Worm (Caenorhabditis elegans) whole organism, L4 larva: ENCODE results near the gene rpap-3.
A peak's percentile ranks its signal among the peaks of the same experiment; 100 is the strongest.

Experiments used
- F10B5.3 ChIP-seq: sonication (generic microtip); optimal IDR thresholded peaks from 2 replicates; lab custom pipeline; 2016; ENCODE audit warnings: mild to moderate bottlenecking, missing genetic modification characterization, missing compliant biosample characterization
- F37D6.2 ChIP-seq: sonication (generic microtip); optimal IDR thresholded peaks from 2 replicates; lab custom pipeline; 2016; ENCODE audit warnings: mild to moderate bottlenecking, missing genetic modification characterization, missing compliant biosample characterization
- F49E8.2 ChIP-seq: sonication (generic microtip); optimal IDR thresholded peaks from 2 replicates; lab custom pipeline; 2016; ENCODE audit warnings: missing compliant biosample characterization, mild to moderate bottlenecking, missing genetic modification characterization, borderline replicate concordance
- R02D3.7 ChIP-seq: fragments of 150-350 bp; sonication (generic microtip); optimal IDR thresholded peaks from 3 replicates; lab custom pipeline; 2014; ENCODE audit warnings: missing biosample characterization, missing genetic modification characterization
- Y75B8A.6 ChIP-seq: fragments of 200-800 bp; sonication (Bioruptor generic); IDR thresholded peaks from 2 replicates; pipeline ENCODE4 v1.3.6; 2022; ENCODE audit warnings: missing genetic modification reagents, missing genetic modification characterization, missing compliant biosample characterization
- ZK546.5 ChIP-seq, 2 experiments: sonication (generic microtip); optimal IDR thresholded peaks; 2 replicates each; lab custom pipeline; 2017; ENCODE audit warnings: missing biosample characterization in 2 of 2, missing genetic modification characterization in 2 of 2
- aha-1 ChIP-seq: fragments of 150-350 bp; peaks from one replicate; lab custom pipeline; 2014; ENCODE audit warnings: missing biosample characterization, missing genetic modification characterization
- ama-1 ChIP-seq: fragments of 150-350 bp; optimal IDR thresholded peaks from 2 replicates; lab custom pipeline; 2014; ENCODE audit warnings: inconsistent platforms, mixed read lengths
- ceh-82 ChIP-seq: sonication (generic microtip); optimal IDR thresholded peaks from 2 replicates; lab custom pipeline; 2017; ENCODE audit warnings: missing biosample characterization, missing genetic modification characterization
- cey-2 ChIP-seq: sonication (generic microtip); optimal IDR thresholded peaks from 3 replicates; lab custom pipeline; 2017; ENCODE audit warnings: missing genetic modification characterization, mild to moderate bottlenecking, missing compliant biosample characterization, antibody characterized with exemption, borderline replicate concordance; ENCODE audit not compliant: insufficient read depth
- daf-16 ChIP-seq, 3 experiments: sonication (generic microtip); optimal IDR thresholded peaks; 2 replicates each; lab custom pipeline; 2016 to 2017; ENCODE audit warnings: missing genetic modification characterization in 3 of 3, missing genetic modification reagents in 3 of 3, mild to moderate bottlenecking in 2 of 3, missing compliant biosample characterization in 2 of 3, missing biosample characterization in 1 of 3, moderate library complexity in 1 of 3
- daf-19 ChIP-seq: fragments of 200-800 bp; sonication (Bioruptor generic); conservative IDR thresholded peaks from 2 replicates; pipeline ENCODE4 v1.3.6; 2022; ENCODE audit warnings: missing genetic modification characterization, missing compliant biosample characterization
- daf-8 ChIP-seq: fragments of 200-800 bp; sonication (Bioruptor generic); IDR thresholded peaks from 2 replicates; pipeline ENCODE4 v1.3.6; 2022; ENCODE audit warnings: missing genetic modification characterization, missing compliant biosample characterization
- dmd-8 ChIP-seq: fragments of 200-800 bp; sonication (Bioruptor generic); IDR thresholded peaks from 2 replicates; pipeline ENCODE4 v1.3.6; 2022; ENCODE audit warnings: missing genetic modification characterization, missing compliant biosample characterization
- dpl-1 ChIP-seq: fragments of 150-350 bp; optimal IDR thresholded peaks from 2 replicates; lab custom pipeline; 2014; ENCODE audit warnings: missing biosample characterization, missing genetic modification reagents, missing genetic modification characterization
- duxl-1 ChIP-seq: sonication (generic microtip); optimal IDR thresholded peaks from 2 replicates; lab custom pipeline; 2016; ENCODE audit warnings: mild to moderate bottlenecking, missing genetic modification characterization, moderate library complexity, missing compliant biosample characterization; ENCODE audit not compliant: poor library complexity
- fos-1 ChIP-seq: fragments of 150-350 bp; optimal IDR thresholded peaks from 2 replicates; lab custom pipeline; 2014; ENCODE audit warnings: missing biosample characterization, missing genetic modification characterization
- hif-1 ChIP-seq, 2 experiments: sonication (generic microtip); optimal IDR thresholded peaks; 2 replicates each; lab custom pipeline; 2016 to 2017; ENCODE audit warnings: missing compliant biosample characterization in 2 of 2, missing genetic modification characterization in 2 of 2, missing genetic modification reagents in 2 of 2, missing genotype in 2 of 2, mild to moderate bottlenecking in 1 of 2
- hlh-11 ChIP-seq: fragments of 200-800 bp; sonication (Bioruptor generic); optimal IDR thresholded peaks from 2 replicates; lab custom pipeline; 2018; ENCODE audit warnings: mild to moderate bottlenecking, missing genetic modification characterization, missing compliant biosample characterization
- hmg-1.1 ChIP-seq: fragments of 200-800 bp; sonication (Bioruptor generic); IDR thresholded peaks from 2 replicates; pipeline ENCODE4 v1.3.6; 2022; ENCODE audit warnings: missing genetic modification reagents, missing genetic modification characterization, missing compliant biosample characterization
- jun-1 ChIP-seq: fragments of 150-350 bp; optimal IDR thresholded peaks from 2 replicates; lab custom pipeline; 2014; ENCODE audit warnings: missing biosample characterization, missing genetic modification reagents, missing genetic modification characterization
- lim-7 ChIP-seq: fragments of 200-800 bp; sonication (Bioruptor generic); IDR thresholded peaks from 2 replicates; pipeline ENCODE4 v1.3.6; 2022; ENCODE audit warnings: missing genetic modification characterization, missing compliant biosample characterization
- lin-15B ChIP-seq: fragments of 150-350 bp; sonication (generic microtip); optimal IDR thresholded peaks from 3 replicates; lab custom pipeline; 2014; ENCODE audit warnings: missing biosample characterization, missing genetic modification characterization
- lir-3 ChIP-seq: sonication (generic microtip); optimal IDR thresholded peaks from 2 replicates; lab custom pipeline; 2016; ENCODE audit warnings: mild to moderate bottlenecking, missing genetic modification characterization, missing compliant biosample characterization
- lsy-2 ChIP-seq, 2 experiments: fragments of 150-350 bp in 1 of 2; sonication (generic microtip) in 1 of 2; optimal IDR thresholded peaks; 2 replicates each; lab custom pipeline; 2014 to 2017; ENCODE audit warnings: missing biosample characterization in 2 of 2, missing genetic modification characterization in 2 of 2
- madf-9 ChIP-seq: fragments of 200-800 bp; sonication (Bioruptor generic); conservative IDR thresholded peaks from 2 replicates; pipeline ENCODE4 v1.3.6; 2022; ENCODE audit warnings: missing genetic modification reagents, missing genetic modification characterization, missing compliant biosample characterization
- mep-1 ChIP-seq: fragments of 150-350 bp; sonication (generic microtip); optimal IDR thresholded peaks from 3 replicates; lab custom pipeline; 2014; ENCODE audit warnings: missing biosample characterization, missing genetic modification characterization
- mxl-3 ChIP-seq: fragments of 200-800 bp; sonication (Bioruptor generic); optimal IDR thresholded peaks from 2 replicates; lab custom pipeline; 2018; ENCODE audit warnings: mild to moderate bottlenecking, missing genetic modification characterization, missing compliant biosample characterization
- nhr-11 ChIP-seq: fragments of 150-350 bp; optimal IDR thresholded peaks from 2 replicates; lab custom pipeline; 2014; ENCODE audit warnings: missing biosample characterization, missing genetic modification characterization
- nhr-111 ChIP-seq: fragments of 200-800 bp; sonication (Bioruptor generic); optimal IDR thresholded peaks from 2 replicates; lab custom pipeline; 2018; ENCODE audit warnings: mild to moderate bottlenecking, missing genetic modification characterization, missing compliant biosample characterization
- nhr-25 ChIP-seq: sonication (generic microtip); optimal IDR thresholded peaks from 2 replicates; lab custom pipeline; 2017; ENCODE audit warnings: missing genetic modification characterization, mild to moderate bottlenecking, missing compliant biosample characterization, antibody characterized with exemption, moderate library complexity, borderline replicate concordance; ENCODE audit not compliant: insufficient read depth
- nhr-28 ChIP-seq: fragments of 150-350 bp; optimal IDR thresholded peaks from 2 replicates; lab custom pipeline; 2014; ENCODE audit warnings: missing biosample characterization, missing genetic modification characterization
- nhr-48 ChIP-seq: sonication (generic microtip); optimal IDR thresholded peaks from 2 replicates; lab custom pipeline; 2016; ENCODE audit warnings: mild to moderate bottlenecking, missing genetic modification characterization, missing compliant biosample characterization
- nhr-6 ChIP-seq: fragments of 150-350 bp; optimal IDR thresholded peaks from 2 replicates; lab custom pipeline; 2014; ENCODE audit warnings: missing biosample characterization, missing genetic modification characterization
- nhr-76 ChIP-seq: fragments of 150-350 bp; optimal IDR thresholded peaks from 2 replicates; lab custom pipeline; 2014; ENCODE audit warnings: missing biosample characterization, missing genetic modification characterization
- pha-4 ChIP-seq, 2 experiments: fragments of 150-350 bp in 1 of 2; fragments of 200-800 bp in 1 of 2; sonication (Bioruptor generic) in 1 of 2; IDR thresholded peaks in 1 of 2; optimal IDR thresholded peaks in 1 of 2; 2 replicates each; pipeline versions ENCODE4 v1.3.6 to Lab custom; 2014 to 2022; ENCODE audit warnings: missing genetic modification characterization in 2 of 2, missing genetic modification reagents in 2 of 2, missing biosample characterization in 1 of 2, missing compliant biosample characterization in 1 of 2
- pqm-1 ChIP-seq: sonication (generic microtip); optimal IDR thresholded peaks from 2 replicates; lab custom pipeline; 2017; ENCODE audit warnings: missing biosample characterization, missing genetic modification characterization
- sdz-12 ChIP-seq: fragments of 200-800 bp; sonication (Bioruptor generic); optimal IDR thresholded peaks from 2 replicates; lab custom pipeline; 2018; ENCODE audit warnings: mild to moderate bottlenecking, missing genetic modification characterization, missing compliant biosample characterization
- snpc-1.2 ChIP-seq: fragments of 200-800 bp; sonication (Bioruptor generic); IDR thresholded peaks from 2 replicates; pipeline ENCODE4 v1.3.6; 2022; ENCODE audit warnings: missing genetic modification reagents, missing genetic modification characterization, missing compliant biosample characterization
- snpc-4 ChIP-seq: fragments of 150-350 bp; optimal IDR thresholded peaks from 2 replicates; lab custom pipeline; 2014; ENCODE audit warnings: missing biosample characterization, missing genetic modification characterization
- spr-3 ChIP-seq: fragments of 200-800 bp; sonication (Bioruptor generic); optimal IDR thresholded peaks from 2 replicates; lab custom pipeline; 2018; ENCODE audit warnings: mild to moderate bottlenecking, missing genetic modification characterization, missing compliant biosample characterization
- unc-62 ChIP-seq, 3 experiments: fragments of 150-350 bp in 1 of 3; sonication (generic microtip); optimal IDR thresholded peaks in 2 of 3; peaks in 1 of 3; 1 replicate in 1 of 3; 2 replicates in 2 of 3; lab custom pipeline; 2014 to 2017; ENCODE audit warnings: missing biosample characterization in 3 of 3, missing genetic modification characterization in 3 of 3, missing genetic modification reagents in 3 of 3, missing genotype in 1 of 3
- vab-7 ChIP-seq: fragments of 200-800 bp; sonication (Bioruptor generic); IDR thresholded peaks from 2 replicates; pipeline ENCODE4 v1.3.6; 2022; ENCODE audit warnings: missing genetic modification reagents, missing genetic modification characterization, missing compliant biosample characterization
- zfp-2 ChIP-seq: sonication (generic microtip); optimal IDR thresholded peaks from 2 replicates; lab custom pipeline; 2016; ENCODE audit warnings: mild to moderate bottlenecking, missing genetic modification characterization, missing compliant biosample characterization
- zfp-3 ChIP-seq: fragments of 200-800 bp; sonication (Bioruptor generic); conservative IDR thresholded peaks from 2 replicates; pipeline ENCODE4 v1.3.6; 2022; ENCODE audit warnings: missing genetic modification reagents, missing genetic modification characterization, missing compliant biosample characterization
- ztf-11 ChIP-seq: fragments of 150-350 bp; optimal IDR thresholded peaks from 2 replicates; lab custom pipeline; 2014; ENCODE audit warnings: missing biosample characterization, missing genetic modification characterization
- ztf-7 ChIP-seq: fragments of 150-350 bp; optimal IDR thresholded peaks from 2 replicates; lab custom pipeline; 2014; ENCODE audit warnings: missing biosample characterization, missing genetic modification characterization

rpap-3 gene

DNA sequence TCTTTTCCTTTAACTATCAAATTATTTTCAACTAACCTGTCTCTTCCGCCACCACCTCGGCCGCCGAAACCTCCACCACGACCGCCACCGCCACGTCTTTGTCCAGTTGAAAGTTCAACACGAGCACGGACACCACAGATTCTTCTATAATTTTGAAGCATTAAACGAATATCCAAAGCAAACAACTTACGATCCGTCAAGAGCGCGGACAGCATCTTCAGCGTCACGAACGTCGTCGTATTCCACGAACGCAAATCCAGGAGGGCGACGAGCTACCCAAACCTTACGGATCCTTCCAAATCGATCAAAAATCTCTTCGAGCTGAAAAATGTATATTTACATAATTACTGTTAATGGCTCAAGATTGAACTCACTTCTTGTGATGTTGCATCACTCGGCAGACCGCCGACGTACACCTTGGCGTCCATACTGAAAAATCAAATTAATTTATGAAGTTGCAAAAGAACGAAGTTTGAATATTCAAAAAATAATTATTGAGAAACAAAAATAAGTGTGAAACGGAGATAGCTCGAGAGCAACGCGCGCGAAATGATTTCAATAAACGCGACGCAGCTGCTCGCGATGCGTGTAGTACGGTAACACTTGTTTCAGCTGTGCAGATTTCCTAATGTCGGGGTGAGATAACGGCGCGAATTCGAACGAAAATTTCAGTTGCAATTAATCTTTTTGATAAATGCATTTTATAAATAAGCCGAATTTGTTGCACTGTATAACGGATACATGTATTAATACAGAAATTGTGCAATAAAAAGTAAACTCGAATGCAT is 12.2 kb upstream of the rpap-3 start, which contains the start of gene rsp-6 (continued):
- TF ChIP-seq nhr-48 (tag; lab: Kevin White, UChicago) (peak; percentile 16), lim-7 (GFP tag; lab: Robert Waterston, UW) (no peak), mxl-3 (peak; percentile 62), lin-15B (tag; lab: Kevin White, UChicago) (peak; percentile 51), sdz-12 (GFP tag; lab: Kevin White, UChicago) (no peak), nhr-25 (tag; lab: Kevin White, UChicago) (peak; percentile 29), ztf-7 (tag; lab: Kevin White, UChicago) (no peak), madf-9 (GFP tag; lab: Robert Waterston, UW) (peak; percentile 72), hmg-1.1 (GFP tag; lab: Robert Waterston, UW) (peak; percentile 45; the same call in 1 of the 2 replicates), duxl-1 (tag; lab: Kevin White, UChicago) (peak; percentile 44), snpc-1.2 (GFP tag; lab: Robert Waterston, UW) (0 out of 2 replicates have a peak, but pooled peaks have one; percentile 14), nhr-111 (GFP tag; lab: Kevin White, UChicago) (no peak), F10B5.3 (no peak), nhr-11 (tag; lab: Kevin White, UChicago) (peak; percentile 78), nhr-76 (no peak), R02D3.7 (tag; lab: Kevin White, UChicago) (no peak), F49E8.2 (tag; lab: Kevin White, UChicago) (no peak), nhr-6 (peak; percentile 81), hlh-11 (peak; percentile 90), zfp-3 (GFP tag; lab: Robert Waterston, UW) (0 out of 2 replicates have a peak, but pooled peaks have one; percentile 33), ama-1 (peak; percentile 73), mep-1 (tag; lab: Kevin White, UChicago) (peak; percentile 91), unc-62 (GFP tag; optimal IDR thresholded peaks at IDR 0.05 in 1 of 2; lab: Kevin White, UChicago) (peak in 1 of 2 experiments; percentile 17), unc-62 (tag; optimal IDR thresholded peaks at IDR 0.05; lab: Kevin White, UChicago) (no peak), cey-2 (tag; lab: Kevin White, UChicago) (no peak), pqm-1 (tag; lab: Kevin White, UChicago) (peak; percentile 12), lir-3 (tag; lab: Kevin White, UChicago) (no peak), jun-1 (tag; lab: Kevin White, UChicago) (peak; percentile 15), dmd-8 (GFP tag; lab: Robert Waterston, UW) (no peak), vab-7 (GFP tag; lab: Robert Waterston, UW) (peak; percentile 58; the same call in 1 of the 2 replicates), daf-16 (GFP tag; optimal IDR thresholded peaks at IDR 0.05; lab: Kevin White, UChicago) (peak in 1 of 2 experiments; percentile 1), daf-16 (tag; optimal IDR thresholded peaks at IDR 0.05; lab: Kevin White, UChicago) (peak; percentile 77), zfp-2 (tag; lab: Kevin White, UChicago) (peak; percentile 16), F37D6.2 (tag; lab: Kevin White, UChicago) (peak; percentile 33), dpl-1 (GFP tag; lab: Kevin White, UChicago) (peak; percentile 92), snpc-4 (tag; lab: Kevin White, UChicago) (no peak), aha-1 (tag; lab: Kevin White, UChicago) (peak; percentile 96), pha-4 (GFP tag; IDR thresholded peaks at IDR 0.05; lab: Robert Waterston, UW) (peak; percentile 61), pha-4 (tag; optimal IDR thresholded peaks at IDR 0.05; lab: Kevin White, UChicago) (peak; percentile 43), ZK546.5 (tag; optimal IDR thresholded peaks at IDR 0.05; lab: Kevin White, UChicago) (no peak), Y75B8A.6 (GFP tag; lab: Robert Waterston, UW) (no peak), ceh-82 (tag; lab: Kevin White, UChicago) (no peak), daf-8 (GFP tag; lab: Robert Waterston, UW) (no peak), spr-3 (GFP tag; lab: Kevin White, UChicago) (no peak), ztf-11 (tag; lab: Kevin White, UChicago) (no peak), hif-1 (tag; optimal IDR thresholded peaks at IDR 0.05; lab: Kevin White, UChicago) (peak in 1 of 2 experiments; percentile 75), lsy-2 (tag; optimal IDR thresholded peaks at IDR 0.05; lab: Kevin White, UChicago) (peak; percentile 97 to 99), fos-1 (tag; lab: Kevin White, UChicago) (no peak), nhr-28 (peak; percentile 60), daf-19 (GFP tag; lab: Robert Waterston, UW) (no peak)
